Worm (Caenorhabditis elegans): Measurements from ENCODE around the gene C46A5.1.
A peak's percentile ranks its signal among the peaks of the same experiment; 100 is the strongest.

C46A5.1 gene

ce11 chrIV:7727258-7727657 is 36.5 kb upstream of the C46A5.1 start:
- no peak for TF ChIP-seq ZK546.5 (tag; optimal IDR thresholded peaks at IDR 0.05)
- TF ChIP-seq jun-1 (tag; optimal IDR thresholded peaks at IDR 0.05): no peak
- TF ChIP-seq R02D3.7 (tag; optimal IDR thresholded peaks at IDR 0.05): no peak
- no peak for TF ChIP-seq ceh-9 (tag; optimal IDR thresholded peaks at IDR 0.05)
- no peak for TF ChIP-seq daf-12 (tag; optimal IDR thresholded peaks at IDR 0.05)
- TF ChIP-seq ztf-4 (tag; optimal IDR thresholded peaks at IDR 0.05): no peak
- TF ChIP-seq elt-2 (tag; optimal IDR thresholded peaks at IDR 0.05): no peak
- no peak for TF ChIP-seq lin-39 (tag; optimal IDR thresholded peaks at IDR 0.05)
- TF ChIP-seq ceh-82 (tag; optimal IDR thresholded peaks at IDR 0.05): no peak
- TF ChIP-seq fkh-2 (tag; optimal IDR thresholded peaks at IDR 0.05): no peak
- no peak for TF ChIP-seq nhr-43 (tag; optimal IDR thresholded peaks at IDR 0.05; ENCODE audit: poor library complexity, severe bottlenecking)
- no peak for TF ChIP-seq nhr-11 (tag; optimal IDR thresholded peaks at IDR 0.05)
- TF ChIP-seq mml-1 (tag; optimal IDR thresholded peaks at IDR 0.05): no peak
- TF ChIP-seq nhr-28 (tag; optimal IDR thresholded peaks at IDR 0.05): no peak
- no peak for TF ChIP-seq pqm-1 (tag; optimal IDR thresholded peaks at IDR 0.05)

DNA sequence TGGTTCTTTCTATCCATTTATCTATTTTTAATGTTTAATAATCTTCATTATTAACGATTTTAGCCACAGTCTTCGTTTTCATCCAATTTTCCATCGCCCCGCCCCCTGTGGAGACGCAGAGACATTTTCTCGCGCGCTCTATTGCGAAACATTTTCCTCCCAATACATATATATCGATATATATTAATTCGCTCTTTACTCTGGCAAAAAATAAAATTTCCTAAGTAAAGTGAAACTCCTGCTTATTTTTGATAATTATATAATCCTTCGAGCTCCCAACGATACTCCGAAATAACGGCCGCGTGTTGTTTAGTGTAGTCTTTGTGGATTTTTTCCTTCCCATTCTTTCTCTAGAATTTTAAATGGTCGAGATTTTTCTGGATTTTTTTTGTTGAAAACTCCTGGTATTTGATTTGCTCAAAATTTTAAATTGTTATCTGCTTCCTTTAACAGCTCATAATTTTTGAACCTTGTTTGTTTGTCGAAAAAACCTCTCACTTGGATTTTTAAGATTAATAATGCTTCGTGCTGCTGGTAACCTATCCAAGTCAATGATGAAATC is 35.2 kb upstream of the C46A5.1 start, which contains the start of gene sucg-1:
sucg-1 (plus strand) TSS at position 512 of the 562 bp plus-strand sequence.
- TF ChIP-seq tbx-2 (tag; optimal IDR thresholded peaks at IDR 0.05): no peak
- peak; percentile 14 for TF ChIP-seq lin-15B (tag; optimal IDR thresholded peaks at IDR 0.05)

ce11 chrIV:7731960-7732359 is 31.8 kb upstream of the C46A5.1 start, which contains the start of the genes C50F7.9 and C50F7.3:
Gene C50F7.9, minus strand, starts transcription at chrIV:7732060.
Gene C50F7.3, plus strand, starts transcription at chrIV:7732329.
- TF ChIP-seq elt-1 (tag; optimal IDR thresholded peaks at IDR 0.05) (no peak), unc-62 (GFP tag; optimal IDR thresholded peaks at IDR 0.05) (no peak), egl-5 (tag; optimal IDR thresholded peaks at IDR 0.05) (no peak), zag-1 (tag; optimal IDR thresholded peaks at IDR 0.05) (no peak), ceh-16 (tag; optimal IDR thresholded peaks at IDR 0.05) (no peak), R02D3.7 (tag; optimal IDR thresholded peaks at IDR 0.05) (no peak), nhr-67 (tag; optimal IDR thresholded peaks at IDR 0.05) (no peak), elt-3 (tag; optimal IDR thresholded peaks at IDR 0.05) (no peak), nhr-237 (tag; optimal IDR thresholded peaks at IDR 0.05) (no peak), ama-1 (optimal IDR thresholded peaks at IDR 0.05) (no peak), fkh-10 (GFP tag; optimal IDR thresholded peaks at IDR 0.05) (no peak), egl-27 (tag; optimal IDR thresholded peaks at IDR 0.05) (no peak), mdl-1 (tag; optimal IDR thresholded peaks at IDR 0.05) (no peak)

ce11 chrIV:7734173-7734572 is 29.6 kb upstream of the C46A5.1 start:
- TF ChIP-seq unc-62 (GFP tag; optimal IDR thresholded peaks at IDR 0.05) (no peak), fkh-2 (tag; optimal IDR thresholded peaks at IDR 0.05) (no peak), egl-5 (tag; optimal IDR thresholded peaks at IDR 0.05) (no peak), fkh-10 (GFP tag; optimal IDR thresholded peaks at IDR 0.05) (no peak), ceh-82 (tag; optimal IDR thresholded peaks at IDR 0.05) (no peak), ztf-4 (tag; optimal IDR thresholded peaks at IDR 0.05) (no peak), nfya-1 (tag; optimal IDR thresholded peaks at IDR 0.05; ENCODE audit: insufficient read depth) (no peak)

DNA sequence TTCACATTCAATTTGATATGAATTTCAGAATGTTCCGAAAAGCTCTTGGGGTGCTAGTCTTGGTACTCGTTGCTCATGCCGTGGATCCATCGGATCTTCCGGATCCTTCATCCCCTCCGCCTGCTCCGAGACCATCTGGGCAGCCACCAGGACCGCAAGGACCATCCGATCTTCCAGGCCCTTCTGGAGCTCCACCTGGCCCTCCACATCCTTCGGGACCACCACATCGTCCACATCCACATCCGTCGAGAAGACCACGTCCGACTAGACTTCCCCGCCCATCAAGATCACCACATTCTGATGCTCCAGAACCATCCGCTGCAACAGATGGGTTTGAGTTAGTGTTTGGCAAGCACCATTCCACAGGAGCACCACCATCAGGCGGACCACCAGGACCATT is 29.1 kb upstream of the C46A5.1 start, which contains the start of gene clx-1:
clx-1 (plus strand) TSS at position 30 of the 400 bp plus-strand sequence.
- TF ChIP-seq nhr-76 (tag; optimal IDR thresholded peaks at IDR 0.05) (no peak), tbx-2 (tag; optimal IDR thresholded peaks at IDR 0.05) (no peak), ceh-16 (tag; optimal IDR thresholded peaks at IDR 0.05) (no peak), ceh-9 (tag; optimal IDR thresholded peaks at IDR 0.05) (no peak), fkh-2 (tag; optimal IDR thresholded peaks at IDR 0.05) (no peak), elt-2 (tag; optimal IDR thresholded peaks at IDR 0.05) (no peak), fkh-10 (GFP tag; optimal IDR thresholded peaks at IDR 0.05) (no peak), nhr-25 (tag; optimal IDR thresholded peaks at IDR 0.05) (no peak), eor-1 (tag; optimal IDR thresholded peaks at IDR 0.05) (no peak), mdl-1 (tag; optimal IDR thresholded peaks at IDR 0.05) (no peak)
